Fruit fly (Drosophila melanogaster): Measurements from ENCODE around the gene CG42238.

The CG42238 gene

DNA sequence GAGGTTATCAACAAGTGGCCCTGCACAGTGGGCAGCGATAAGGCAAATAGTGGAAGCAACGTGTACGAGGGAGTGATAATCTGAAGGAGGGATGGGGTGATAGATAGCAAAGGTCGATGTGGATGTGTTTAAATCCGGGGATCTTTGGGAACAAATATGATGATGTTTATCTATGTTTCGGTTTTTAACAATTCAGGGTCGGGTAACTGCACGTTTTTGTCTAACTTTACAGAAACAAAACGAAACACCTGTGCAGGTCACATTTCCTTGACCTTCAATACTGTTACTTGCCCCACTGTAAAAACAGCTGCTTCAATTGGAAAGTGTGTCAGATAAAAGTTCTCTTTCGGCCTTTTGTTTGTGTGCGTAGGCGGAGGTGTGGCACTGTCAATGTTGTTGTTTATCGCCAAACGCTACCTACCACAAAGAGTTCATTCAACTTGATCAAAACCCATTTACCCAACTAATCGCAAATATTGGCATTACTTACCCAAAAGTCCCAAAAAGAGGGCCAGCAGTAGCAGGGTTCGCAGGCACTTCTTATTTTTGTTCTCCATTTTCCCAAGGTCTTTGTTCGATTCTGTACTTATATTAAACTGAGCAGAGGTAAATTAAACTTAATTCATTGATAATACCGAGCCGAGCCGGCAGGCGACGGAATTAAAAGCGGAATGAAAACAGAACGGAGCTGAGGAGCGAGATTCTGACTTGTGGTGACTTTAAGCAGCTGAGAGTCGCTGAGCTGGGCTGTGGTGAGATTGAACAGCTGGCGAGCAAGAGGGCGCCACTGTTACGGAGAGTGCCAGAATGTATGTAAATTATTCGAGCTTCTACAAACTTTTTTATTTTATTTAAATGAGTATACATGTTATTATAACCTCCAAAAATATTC lies 129.5 kb downstream of the CG42238 start, which contains the start of gene Mtp (continued):
- TF ChIP-seq CG7786 (GFP tag; optimal IDR thresholded peaks at IDR 0.05) (peak; percentile 85), Doc2 (GFP tag; IDR thresholded peaks at IDR 0.05) (no peak), CG15601 (tag; optimal IDR thresholded peaks at IDR 0.05) (peak; percentile 78), CG15011 (GFP tag; optimal IDR thresholded peaks at IDR 0.05) (peak; percentile 49), CG3407 (GFP tag; optimal IDR thresholded peaks at IDR 0.05) (peak; percentile 60), CG2889 (GFP tag; IDR thresholded peaks at IDR 0.05) (no peak), ac (GFP tag; optimal IDR thresholded peaks at IDR 0.05) (no peak), CG10565 (GFP tag; optimal IDR thresholded peaks at IDR 0.05) (no peak), zf30C (GFP tag; optimal IDR thresholded peaks at IDR 0.05) (no peak), Kr (GFP tag; optimal IDR thresholded peaks at IDR 0.05) (peak; percentile 61), sqz (GFP tag; optimal IDR thresholded peaks at IDR 0.05) (peak; percentile 7), Max (GFP tag; optimal IDR thresholded peaks at IDR 0.05) (peak; percentile 75), CG17359 (tag; optimal IDR thresholded peaks at IDR 0.05) (peak; percentile 56), Gsc (GFP tag; IDR thresholded peaks at IDR 0.05) (no peak), gem (tag; optimal IDR thresholded peaks at IDR 0.05) (peak; percentile 84), CG4707 (GFP tag; optimal IDR thresholded peaks at IDR 0.05) (peak; percentile 97), amos (GFP tag; IDR thresholded peaks at IDR 0.05; ENCODE audit: partially characterized antibody) (peak; percentile 52; the same call in 1 of the 2 replicates), CG10147 (GFP tag; optimal IDR thresholded peaks at IDR 0.05) (peak; percentile 46), B-H2 (GFP tag; optimal IDR thresholded peaks at IDR 0.05) (peak; percentile 29), CG34376 (GFP tag; optimal IDR thresholded peaks at IDR 0.05) (peak; percentile 65), PHDP (tag; optimal IDR thresholded peaks at IDR 0.05) (peak; percentile 76), kay (GFP tag; optimal IDR thresholded peaks at IDR 0.05) (peak; percentile 23), chinmo (GFP tag; IDR thresholded peaks at IDR 0.05; ENCODE audit: partially characterized antibody) (0 out of 4 replicates have a peak, but pooled peaks have one; percentile 20), CG6765 (GFP tag; optimal IDR thresholded peaks at IDR 0.05) (no peak), Antp (GFP tag; optimal IDR thresholded peaks at IDR 0.05) (peak; percentile 88), Ptx1 (GFP tag; IDR thresholded peaks at IDR 0.05) (peak; percentile 80; the same call in 1 of the 2 replicates), HLH3B (GFP tag; IDR thresholded peaks at IDR 0.05) (peak; percentile 64; the same call in 1 of the 2 replicates), ro (GFP tag; IDR thresholded peaks at IDR 0.05) (peak; percentile 40; the same call in 1 of the 2 replicates), ranshi (GFP tag; IDR thresholded peaks at IDR 0.05) (0 out of 2 replicates have a peak, but pooled peaks have one; percentile 46), CG7928 (GFP tag; optimal IDR thresholded peaks at IDR 0.05) (no peak), CG4360 (GFP tag; IDR thresholded peaks at IDR 0.05) (0 out of 2 replicates have a peak, but pooled peaks have one; percentile 23), CG7271 (tag; optimal IDR thresholded peaks at IDR 0.05) (no peak), CG30431 (GFP tag; optimal IDR thresholded peaks at IDR 0.05) (peak; percentile 57), CG17612 (GFP tag; IDR thresholded peaks at IDR 0.05) (no peak), CTCF (GFP tag; optimal IDR thresholded peaks at IDR 0.05) (peak; percentile 96), MESR4 (GFP tag; optimal IDR thresholded peaks at IDR 0.05) (peak; percentile 19), sob (GFP tag; IDR thresholded peaks at IDR 0.05) (peak; percentile 68), NFAT (GFP tag; IDR thresholded peaks at IDR 0.05) (no peak), sens-2 (GFP tag; IDR thresholded peaks at IDR 0.05) (peak; percentile 50), CG12391 (tag; optimal IDR thresholded peaks at IDR 0.05) (peak; percentile 76), CG18476 (GFP tag; optimal IDR thresholded peaks at IDR 0.05) (peak; percentile 61), Hand (GFP tag; optimal IDR thresholded peaks at IDR 0.05) (peak; percentile 64), CG5180 (GFP tag; optimal IDR thresholded peaks at IDR 0.05) (peak; percentile 38), Pdp1 (GFP tag; optimal IDR thresholded peaks at IDR 0.05) (peak; percentile 60 to 84), Hr51 (GFP tag; optimal IDR thresholded peaks at IDR 0.05) (peak; percentile 37 to 76), CG10267 (tag; optimal IDR thresholded peaks at IDR 0.05) (peak; percentile 54), dmrt99B (tag; optimal IDR thresholded peaks at IDR 0.05) (peak; percentile 79), repo (GFP tag; optimal IDR thresholded peaks at IDR 0.05) (peak; percentile 60)
